Worm (Caenorhabditis elegans) whole organism, late embryonic: Measurements from ENCODE around the gene Y79H2A.2.
A peak's percentile ranks its signal among the peaks of the same experiment; 100 is the strongest.

Source experiments
- C08G9.2 ChIP-seq: sonication (generic microtip); optimal IDR thresholded peaks from 2 replicates; lab custom pipeline; 2016; ENCODE audit warnings: mild to moderate bottlenecking, missing genetic modification characterization, moderate library complexity, missing compliant biosample characterization
- C38D4.7 ChIP-seq: fragments of 200-800 bp; sonication (Bioruptor generic); optimal IDR thresholded peaks from 2 replicates; lab custom pipeline; 2018; ENCODE audit warnings: mild to moderate bottlenecking, missing genetic modification characterization, moderate library complexity, missing compliant biosample characterization
- F13H6.1 ChIP-seq: sonication (generic microtip); optimal IDR thresholded peaks from 2 replicates; lab custom pipeline; 2016; ENCODE audit warnings: missing genetic modification characterization, missing compliant biosample characterization
- K02D7.2 ChIP-seq: sonication (generic microtip); optimal IDR thresholded peaks from 2 replicates; lab custom pipeline; 2017; ENCODE audit warnings: mild to moderate bottlenecking, missing genetic modification characterization, missing compliant biosample characterization
- K09A11.1 ChIP-seq: sonication (generic microtip); optimal IDR thresholded peaks from 2 replicates; lab custom pipeline; 2017; ENCODE audit warnings: antibody characterized with exemption, mild to moderate bottlenecking, missing genetic modification characterization, missing compliant biosample characterization; ENCODE audit not compliant: insufficient read depth
- Y22D7AL.16 ChIP-seq: sonication (generic microtip); optimal IDR thresholded peaks from 2 replicates; lab custom pipeline; 2016; ENCODE audit warnings: missing genetic modification characterization, missing compliant biosample characterization
- ceh-14 ChIP-seq: sonication (generic microtip); optimal IDR thresholded peaks from 2 replicates; lab custom pipeline; 2016; ENCODE audit warnings: missing genotype, missing genetic modification characterization, missing compliant biosample characterization
- ceh-18 ChIP-seq: sonication (generic microtip); optimal IDR thresholded peaks from 2 replicates; lab custom pipeline; 2016; ENCODE audit warnings: missing genetic modification characterization, missing compliant biosample characterization
- ceh-24 ChIP-seq: sonication (generic microtip); optimal IDR thresholded peaks from 2 replicates; lab custom pipeline; 2016; ENCODE audit warnings: mild to moderate bottlenecking, missing genetic modification characterization, missing compliant biosample characterization
- ceh-31 ChIP-seq: sonication (generic microtip); optimal IDR thresholded peaks from 2 replicates; lab custom pipeline; 2016; ENCODE audit warnings: missing genetic modification characterization, missing compliant biosample characterization
- ceh-34 ChIP-seq: sonication (generic microtip); optimal IDR thresholded peaks from 2 replicates; lab custom pipeline; 2016; ENCODE audit warnings: mild to moderate bottlenecking, missing genetic modification characterization, missing compliant biosample characterization
- ceh-45 ChIP-seq: fragments of 200-800 bp; sonication (Bioruptor generic); IDR thresholded peaks from 2 replicates; pipeline ENCODE4 v1.3.6; 2022; ENCODE audit warnings: missing genetic modification reagents, missing genetic modification characterization, missing compliant biosample characterization
- ceh-6 ChIP-seq: fragments of 200-800 bp; sonication (Bioruptor generic); optimal IDR thresholded peaks from 2 replicates; lab custom pipeline; 2018; ENCODE audit warnings: mild to moderate bottlenecking, missing genetic modification characterization, missing compliant biosample characterization
- ceh-9 ChIP-seq: sonication (generic microtip); optimal IDR thresholded peaks from 2 replicates; lab custom pipeline; 2016; ENCODE audit warnings: mild to moderate bottlenecking, missing genetic modification characterization, inconsistent platforms, missing compliant biosample characterization
- che-1 ChIP-seq: sonication (generic microtip); optimal IDR thresholded peaks from 2 replicates; lab custom pipeline; 2016; ENCODE audit warnings: mild to moderate bottlenecking, missing genetic modification characterization, missing compliant biosample characterization
- dve-1 ChIP-seq: sonication (generic microtip); optimal IDR thresholded peaks from 2 replicates; lab custom pipeline; 2017; ENCODE audit warnings: antibody characterized with exemption, mild to moderate bottlenecking, missing genetic modification characterization, missing compliant biosample characterization
- elt-2 ChIP-seq: sonication (generic microtip); optimal IDR thresholded peaks from 2 replicates; lab custom pipeline; 2016; ENCODE audit warnings: missing genetic modification reagents, missing genetic modification characterization, missing compliant biosample characterization
- elt-4 ChIP-seq: sonication (generic microtip); optimal IDR thresholded peaks from 2 replicates; lab custom pipeline; 2016; ENCODE audit warnings: missing genetic modification characterization, missing compliant biosample characterization
- ets-4 ChIP-seq: sonication (generic microtip); optimal IDR thresholded peaks from 2 replicates; lab custom pipeline; 2016; ENCODE audit warnings: missing genetic modification characterization, missing compliant biosample characterization
- fax-1 ChIP-seq: sonication (generic microtip); optimal IDR thresholded peaks from 2 replicates; lab custom pipeline; 2016; ENCODE audit warnings: missing genotype, missing genetic modification characterization, missing compliant biosample characterization
- gmeb-2 ChIP-seq: sonication (generic microtip); optimal IDR thresholded peaks from 2 replicates; lab custom pipeline; 2016; ENCODE audit warnings: missing genetic modification characterization, inconsistent platforms, missing compliant biosample characterization
- hlh-8 ChIP-seq: sonication (generic microtip); optimal IDR thresholded peaks from 2 replicates; lab custom pipeline; 2016; ENCODE audit warnings: missing genotype, missing genetic modification characterization, missing compliant biosample characterization
- nfya-1 ChIP-seq: sonication (generic microtip); optimal IDR thresholded peaks from 2 replicates; lab custom pipeline; 2017; ENCODE audit warnings: missing genetic modification characterization, mild to moderate bottlenecking, missing compliant biosample characterization, antibody characterized with exemption, moderate library complexity
- pax-1 ChIP-seq: fragments of 150-350 bp; optimal IDR thresholded peaks from 2 replicates; lab custom pipeline; 2014; ENCODE audit warnings: missing biosample characterization, missing genetic modification characterization
- pha-2 ChIP-seq: sonication (generic microtip); optimal IDR thresholded peaks from 2 replicates; lab custom pipeline; 2017; ENCODE audit warnings: mild to moderate bottlenecking, missing genetic modification characterization, missing compliant biosample characterization
- pros-1 ChIP-seq: fragments of 150-350 bp; optimal IDR thresholded peaks from 2 replicates; lab custom pipeline; 2014; ENCODE audit warnings: missing biosample characterization, missing genetic modification reagents, missing genetic modification characterization
- ref-2 ChIP-seq: sonication (generic microtip); optimal IDR thresholded peaks from 2 replicates; lab custom pipeline; 2016; ENCODE audit warnings: missing genetic modification characterization, missing compliant biosample characterization
- sox-4 ChIP-seq: sonication (generic microtip); optimal IDR thresholded peaks from 2 replicates; lab custom pipeline; 2017; ENCODE audit warnings: mild to moderate bottlenecking, missing genetic modification characterization, inconsistent platforms, missing compliant biosample characterization
- syd-9 ChIP-seq: sonication (generic microtip); optimal IDR thresholded peaks from 2 replicates; lab custom pipeline; 2016; ENCODE audit warnings: mild to moderate bottlenecking, missing genetic modification characterization, moderate library complexity, missing compliant biosample characterization
- tbx-2 ChIP-seq: sonication (generic microtip); optimal IDR thresholded peaks from 2 replicates; lab custom pipeline; 2016; ENCODE audit warnings: missing genetic modification characterization, missing compliant biosample characterization
- unc-86 ChIP-seq: sonication (generic microtip); optimal IDR thresholded peaks from 2 replicates; lab custom pipeline; 2016; ENCODE audit warnings: missing genetic modification characterization, missing compliant biosample characterization
- zip-5 ChIP-seq: sonication (generic microtip); optimal IDR thresholded peaks from 2 replicates; lab custom pipeline; 2016; ENCODE audit warnings: missing genetic modification characterization, missing compliant biosample characterization

The Y79H2A.2 gene

ce11 chrIII:12040999-12041398 lies 10.4 kb upstream of the Y79H2A.2 start, which contains the start of gene Y79H2A.4 (continued):
- no peak for TF ChIP-seq ceh-45 (GFP tag; lab: Robert Waterston, UW)

DNA sequence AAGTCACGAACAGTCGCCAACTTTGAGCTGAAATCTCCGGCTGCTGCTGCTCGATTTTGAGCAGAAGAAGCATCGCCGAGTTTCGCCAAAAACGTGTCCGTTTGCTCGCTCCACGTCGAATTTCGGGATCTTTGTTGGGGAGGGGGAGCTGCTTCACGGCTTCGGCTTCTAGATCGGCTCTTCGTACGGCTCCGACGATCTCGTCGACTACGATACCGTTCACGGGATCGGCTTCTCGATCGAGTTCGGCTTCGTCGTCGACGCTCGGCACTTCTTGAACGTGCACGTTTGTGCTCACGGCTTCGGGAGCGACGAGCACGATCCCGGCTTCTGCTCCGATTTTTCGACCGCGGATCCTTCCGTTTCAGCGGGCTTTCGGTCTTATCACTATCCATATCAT lies 6.6 kb upstream of the Y79H2A.2 start:
- no peak for TF ChIP-seq tbx-2 (tag; lab: Kevin White, UChicago)
- TF ChIP-seq ceh-9 = no peak
- no peak for TF ChIP-seq ceh-31 (tag; lab: Kevin White, UChicago)
- no peak for TF ChIP-seq hlh-8

DNA sequence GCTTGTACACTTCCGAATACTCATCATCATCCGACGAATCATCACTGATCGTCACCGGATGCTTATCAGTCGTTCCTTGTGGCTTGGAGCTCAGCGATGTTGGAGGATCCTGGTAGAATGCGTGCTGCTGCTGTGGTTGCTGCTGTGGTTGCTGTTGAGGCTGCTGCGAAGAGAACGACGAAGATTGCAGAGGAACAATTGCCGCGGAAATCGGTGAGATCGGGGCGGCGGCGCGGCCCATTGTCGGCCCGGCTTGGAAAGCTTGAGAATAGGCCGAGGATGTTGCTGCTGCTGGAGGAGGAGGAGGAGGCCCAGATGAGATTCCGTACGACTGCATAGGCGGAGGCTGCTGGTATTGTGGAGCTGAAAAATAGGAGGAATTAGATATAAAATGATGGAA lies 3.7 kb upstream of the Y79H2A.2 start:
- no peak for TF ChIP-seq ceh-18
- no peak for TF ChIP-seq K02D7.2 (tag; lab: Kevin White, UChicago)
- no peak for TF ChIP-seq fax-1
- TF ChIP-seq che-1 (tag; lab: Kevin White, UChicago) = no peak
- no peak for TF ChIP-seq elt-4 (tag; lab: Kevin White, UChicago)
- no peak for TF ChIP-seq C38D4.7 (GFP tag; lab: Kevin White, UChicago)
- no peak for TF ChIP-seq F13H6.1 (tag; lab: Kevin White, UChicago)
- TF ChIP-seq pha-2 = no peak
- TF ChIP-seq ets-4 (tag; lab: Kevin White, UChicago) = no peak
- no peak for TF ChIP-seq unc-86 (tag; lab: Kevin White, UChicago)
- no peak for TF ChIP-seq pax-1 (tag; lab: Kevin White, UChicago)
- TF ChIP-seq Y22D7AL.16 (tag; lab: Kevin White, UChicago) = no peak

ce11 chrIII:12033259-12033658 lies 2.7 kb upstream of the Y79H2A.2 start:
- peak; percentile 54 for TF ChIP-seq nfya-1 (tag; lab: Kevin White, UChicago)
- TF ChIP-seq unc-86 (tag; lab: Kevin White, UChicago) = no peak
- TF ChIP-seq ceh-9 = no peak

- TF ChIP-seq ceh-9 = no peak
- no peak for TF ChIP-seq elt-4 (tag; lab: Kevin White, UChicago)
- no peak for TF ChIP-seq K09A11.1 (tag; lab: Kevin White, UChicago)
- no peak for TF ChIP-seq zip-5
- no peak for TF ChIP-seq Y22D7AL.16 (tag; lab: Kevin White, UChicago)
- TF ChIP-seq ceh-34 (tag; lab: Kevin White, UChicago) = no peak
- TF ChIP-seq ceh-31 (tag; lab: Kevin White, UChicago) = no peak
- TF ChIP-seq pha-2 = no peak
- no peak for TF ChIP-seq dve-1 (tag; lab: Kevin White, UChicago)
- no peak for TF ChIP-seq ref-2 (tag; lab: Kevin White, UChicago)
- TF ChIP-seq C38D4.7 (GFP tag; lab: Kevin White, UChicago) = no peak
- no peak for TF ChIP-seq gmeb-2 (tag; lab: Kevin White, UChicago)
- no peak for TF ChIP-seq syd-9 (tag; lab: Kevin White, UChicago)
- TF ChIP-seq pax-1 (tag; lab: Kevin White, UChicago) = no peak
- no peak for TF ChIP-seq elt-2
- no peak for TF ChIP-seq pros-1 (tag; lab: Kevin White, UChicago)
- TF ChIP-seq ceh-24 (tag; lab: Kevin White, UChicago) = no peak
- TF ChIP-seq fax-1 = no peak
These were observed 1.8 kb downstream of the Y79H2A.2 start, which contains the start of gene Y79H2A.12 for ce11 chrIII:12028769-12029168. TSS of gene Y79H2A.12 (minus strand) at chrIII:12028869.

ce11 chrIII:12022281-12022680 lies 8.3 kb downstream of the Y79H2A.2 start:
- TF ChIP-seq ceh-45 (GFP tag; lab: Robert Waterston, UW) (no peak), pax-1 (tag; lab: Kevin White, UChicago) (no peak), ceh-6 (GFP tag; lab: Kevin White, UChicago) (no peak), ceh-9 (no peak), sox-4 (tag; lab: Kevin White, UChicago) (no peak), C08G9.2 (tag; lab: Kevin White, UChicago) (no peak), ceh-14 (tag; lab: Kevin White, UChicago) (no peak)
